Worm (Caenorhabditis elegans): ENCODE measurements around the gene Y49F6B.6.
"Not testable (repeated sequence)": the region's sequence is repeated elsewhere in the genome, so short reads cannot be mapped to it uniquely, and the experiment has no call there.

Gene Y49F6B.6

DNA sequence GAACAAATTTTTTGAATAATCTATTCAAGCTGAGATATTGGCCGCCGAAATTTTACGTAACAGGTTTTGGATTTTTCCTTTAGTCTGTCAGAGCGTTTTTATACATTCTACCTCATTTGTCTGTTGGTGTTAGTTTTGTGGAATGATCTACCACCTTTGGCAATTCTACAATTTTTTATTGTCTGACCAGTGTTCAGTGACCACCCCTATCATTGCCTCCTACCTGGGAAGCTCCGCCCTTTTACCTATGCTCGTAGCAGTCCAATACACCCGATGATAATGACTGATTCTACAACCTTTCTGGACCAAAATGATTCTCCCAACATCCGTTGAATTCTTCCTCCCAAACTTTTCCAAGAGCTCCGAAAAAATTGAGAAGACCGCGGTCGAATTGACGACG is 827 bp downstream of the Y49F6B.6 start, which contains the start of gene sdz-32:
sdz-32 (plus strand) TSS at position 301 of the 400 bp plus-strand sequence.
- no peak for TF ChIP-seq pha-4 (tag; optimal IDR thresholded peaks at IDR 0.05)
- TF ChIP-seq tbx-8 (GFP tag; optimal IDR thresholded peaks at IDR 0.05), result no peak
- TF ChIP-seq ham-2 (GFP tag; optimal IDR thresholded peaks at IDR 0.05), result no peak
- TF ChIP-seq mls-2 (tag; optimal IDR thresholded peaks at IDR 0.05), result no peak
- TF ChIP-seq hlh-1 (tag; optimal IDR thresholded peaks at IDR 0.05), result no peak
- no peak for TF ChIP-seq ztf-11 (tag; optimal IDR thresholded peaks at IDR 0.05)
- TF ChIP-seq mep-1 (tag; optimal IDR thresholded peaks at IDR 0.05), result no peak
- TF ChIP-seq zip-8 (tag; optimal IDR thresholded peaks at IDR 0.05), result no peak
- TF ChIP-seq ceh-39 (tag; optimal IDR thresholded peaks at IDR 0.05), result no peak
- TF ChIP-seq blmp-1 (tag; optimal IDR thresholded peaks at IDR 0.05), result no peak
- no peak for TF ChIP-seq sem-2 (GFP tag; optimal IDR thresholded peaks at IDR 0.05)
- TF ChIP-seq unc-120 (tag; optimal IDR thresholded peaks at IDR 0.05; ENCODE audit: poor library complexity, severe bottlenecking), result no peak
- no peak for TF ChIP-seq nhr-76 (tag; optimal IDR thresholded peaks at IDR 0.05)
- TF ChIP-seq drap-1 (GFP tag; optimal IDR thresholded peaks at IDR 0.05), result no peak
- no peak for TF ChIP-seq ces-1 (GFP tag; optimal IDR thresholded peaks at IDR 0.05)

DNA sequence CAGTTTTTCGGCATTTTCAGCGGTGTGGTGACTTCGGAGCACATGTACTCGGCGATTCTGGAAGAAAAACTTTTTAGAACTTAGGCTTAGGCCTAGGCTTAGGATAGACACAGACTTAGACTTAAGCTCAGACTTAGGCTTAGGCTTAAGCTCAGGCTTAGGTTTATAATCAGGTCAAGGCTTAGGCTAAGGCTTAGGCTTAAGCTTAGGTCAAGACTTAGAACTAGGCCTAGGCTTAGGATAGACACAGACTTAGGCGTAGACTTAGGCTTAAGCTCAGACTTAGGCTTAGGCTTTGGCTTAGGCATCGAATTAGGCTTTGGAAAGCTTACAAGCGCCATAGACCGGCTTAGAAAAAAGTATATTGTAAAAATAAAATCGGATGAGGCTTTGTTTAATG is 3.6 kb downstream of the Y49F6B.6 start:
- no peak for TF ChIP-seq elt-1 (tag; optimal IDR thresholded peaks at IDR 0.05; ENCODE audit: borderline replicate concordance, insufficient read depth)
- no peak for TF ChIP-seq unc-39 (tag; optimal IDR thresholded peaks at IDR 0.05)
- no peak for TF ChIP-seq ceh-39 (tag; optimal IDR thresholded peaks at IDR 0.05)
- no peak for TF ChIP-seq elt-3 (tag; optimal IDR thresholded peaks at IDR 0.05)

DNA sequence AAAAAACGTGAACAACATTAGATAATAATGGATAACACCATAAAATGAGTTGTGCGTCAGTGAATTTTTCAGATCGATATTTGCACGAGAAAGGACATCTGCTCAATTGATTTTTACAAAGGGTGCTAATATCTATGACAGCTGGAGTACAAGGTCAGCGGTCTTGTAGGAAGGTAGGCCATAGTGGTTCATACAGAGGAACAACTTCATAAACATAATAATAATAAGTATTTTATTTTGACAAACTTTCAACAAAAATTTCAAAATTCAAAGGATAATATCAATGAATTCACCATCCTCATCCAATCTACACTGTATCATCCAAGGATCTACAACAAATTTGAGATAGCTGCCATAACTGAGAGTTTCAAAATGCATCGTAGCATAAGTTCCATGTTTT is 4.3 kb downstream of the Y49F6B.6 start, which contains the start of gene fbxb-104:
fbxb-104 (minus strand) TSS at position 101 of the 400 bp plus-strand sequence.
- no peak for TF ChIP-seq tbx-8 (GFP tag; optimal IDR thresholded peaks at IDR 0.05)
- no peak for TF ChIP-seq ceh-39 (tag; optimal IDR thresholded peaks at IDR 0.05)
- TF ChIP-seq mls-2 (tag; optimal IDR thresholded peaks at IDR 0.05), result no peak
- no peak for TF ChIP-seq cnd-1 (tag; optimal IDR thresholded peaks at IDR 0.05)
- no peak for TF ChIP-seq mab-5 (tag; optimal IDR thresholded peaks at IDR 0.05)
- TF ChIP-seq unc-120 (tag; optimal IDR thresholded peaks at IDR 0.05; ENCODE audit: poor library complexity, severe bottlenecking), result no peak
- no peak for TF ChIP-seq mep-1 (tag; optimal IDR thresholded peaks at IDR 0.05)
- TF ChIP-seq M03D4.4 (tag; optimal IDR thresholded peaks at IDR 0.05), result no peak
- no peak for TF ChIP-seq lin-13 (tag; optimal IDR thresholded peaks at IDR 0.05)
- TF ChIP-seq drap-1 (GFP tag; optimal IDR thresholded peaks at IDR 0.05), result no peak
- no peak for TF ChIP-seq elt-3 (tag; optimal IDR thresholded peaks at IDR 0.05)
- no peak for TF ChIP-seq nhr-237 (tag; optimal IDR thresholded peaks at IDR 0.05)
- no peak for TF ChIP-seq sptf-1 (tag; optimal IDR thresholded peaks at IDR 0.05)
- no peak for TF ChIP-seq hlh-1 (tag; optimal IDR thresholded peaks at IDR 0.05)
- no peak for TF ChIP-seq nhr-2 (tag; optimal IDR thresholded peaks at IDR 0.05)
- TF ChIP-seq blmp-1 (tag; optimal IDR thresholded peaks at IDR 0.05), result no peak

DNA sequence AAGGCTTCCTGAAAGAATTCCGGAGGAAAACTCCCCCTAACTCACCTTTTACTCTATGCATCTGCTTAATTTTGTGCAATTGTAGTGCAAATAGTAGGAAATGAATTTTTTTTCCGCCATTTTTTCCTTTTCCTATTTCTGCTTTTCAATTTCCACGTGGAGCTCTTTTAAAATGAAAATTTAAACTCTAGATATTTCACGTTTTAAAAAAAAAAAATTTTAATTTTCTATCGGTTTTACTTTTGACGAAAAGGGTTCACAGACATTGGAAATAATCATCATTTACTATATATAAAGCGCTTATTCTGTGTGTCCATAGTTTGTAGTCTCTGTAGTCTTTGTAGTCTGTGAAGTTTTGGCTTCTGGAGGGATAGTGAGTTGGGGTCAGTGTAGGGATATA is 8.7 kb downstream of the Y49F6B.6 start, which contains the start of gene Y49F6B.8:
Y49F6B.8 (minus strand) TSS at position 101 of the 400 bp plus-strand sequence.
- no peak for TF ChIP-seq ztf-11 (tag; optimal IDR thresholded peaks at IDR 0.05)

DNA sequence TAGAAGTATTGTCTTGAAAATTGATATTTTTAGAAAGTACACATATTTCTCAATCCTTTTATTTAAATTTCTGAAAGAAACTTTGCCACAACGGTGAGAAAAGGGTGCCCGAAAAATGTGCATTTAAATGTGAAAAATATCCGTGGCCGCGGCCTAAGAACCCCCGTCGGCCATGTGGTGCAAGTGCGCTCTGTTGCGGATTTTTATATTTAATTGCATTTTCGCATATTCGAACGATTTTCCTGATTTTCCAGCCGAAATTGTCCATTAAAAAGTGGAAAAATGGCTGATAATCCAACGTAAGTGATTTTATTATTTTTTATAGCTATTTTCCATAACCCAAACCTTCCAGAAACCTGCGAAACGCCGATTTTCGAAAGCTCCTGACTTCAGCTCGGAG is 9.3 kb downstream of the Y49F6B.6 start, which contains the start of gene smu-2:
smu-2 (plus strand) TSS at position 178 of the 400 bp plus-strand sequence.
- no peak for TF ChIP-seq tbx-8 (GFP tag; optimal IDR thresholded peaks at IDR 0.05)
- TF ChIP-seq cnd-1 (tag; optimal IDR thresholded peaks at IDR 0.05), result peak; percentile 20
- no peak for TF ChIP-seq ztf-11 (tag; optimal IDR thresholded peaks at IDR 0.05)
- no peak for TF ChIP-seq nhr-12 (tag; optimal IDR thresholded peaks at IDR 0.05)
- TF ChIP-seq ceh-39 (tag; optimal IDR thresholded peaks at IDR 0.05), result no peak
- TF ChIP-seq lin-13 (tag; optimal IDR thresholded peaks at IDR 0.05), result no peak
- TF ChIP-seq unc-120 (tag; optimal IDR thresholded peaks at IDR 0.05; ENCODE audit: poor library complexity, severe bottlenecking), result no peak
- no peak for TF ChIP-seq hlh-1 (tag; optimal IDR thresholded peaks at IDR 0.05)
- TF ChIP-seq lin-32 (GFP tag; optimal IDR thresholded peaks at IDR 0.05), result peak; percentile 16
- peak; percentile 55 for TF ChIP-seq mab-5 (tag; optimal IDR thresholded peaks at IDR 0.05)
- TF ChIP-seq mep-1 (tag; optimal IDR thresholded peaks at IDR 0.05), result peak; percentile 49
- TF ChIP-seq lsy-2 (tag; optimal IDR thresholded peaks at IDR 0.05), result peak; percentile 39
- peak; percentile 7 for TF ChIP-seq ceh-43 (GFP tag; optimal IDR thresholded peaks at IDR 0.05)
- TF ChIP-seq ces-1 (GFP tag; optimal IDR thresholded peaks at IDR 0.05), result peak; percentile 97
- no peak for TF ChIP-seq pha-4 (tag; optimal IDR thresholded peaks at IDR 0.05)
- peak; percentile 75 for TF ChIP-seq sptf-1 (tag; optimal IDR thresholded peaks at IDR 0.05)
- no peak for TF ChIP-seq zip-8 (tag; optimal IDR thresholded peaks at IDR 0.05)

DNA sequence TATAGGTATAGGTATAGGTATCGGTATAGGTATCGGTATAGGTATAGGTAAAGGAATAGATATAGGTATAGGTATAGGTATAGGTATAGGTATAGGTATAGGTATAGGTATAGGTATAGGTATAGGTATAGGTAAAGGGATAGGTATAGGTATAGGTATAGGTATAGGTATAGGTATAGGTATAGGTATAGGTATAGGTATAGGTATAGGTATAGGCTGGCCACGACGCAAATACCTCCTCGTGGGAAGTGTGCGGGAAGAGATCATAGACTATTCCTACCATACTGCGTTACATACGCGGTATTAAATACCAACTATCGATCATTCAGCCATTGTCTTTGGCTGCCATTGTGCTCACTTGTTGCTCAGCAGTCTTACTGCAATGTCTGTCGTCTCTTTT is 17.9 kb downstream of the Y49F6B.6 start, which contains the start of gene fbxb-112:
fbxb-112 (plus strand) TSS at position 301 of the 400 bp plus-strand sequence.
- TF ChIP-seq nhr-2 (tag; optimal IDR thresholded peaks at IDR 0.05); ceh-43 (GFP tag; optimal IDR thresholded peaks at IDR 0.05); drap-1 (GFP tag; optimal IDR thresholded peaks at IDR 0.05): not testable (repeated sequence)
